Worm (Caenorhabditis elegans): ENCODE results near the gene M02G9.4.

The M02G9.4 gene

DNA sequence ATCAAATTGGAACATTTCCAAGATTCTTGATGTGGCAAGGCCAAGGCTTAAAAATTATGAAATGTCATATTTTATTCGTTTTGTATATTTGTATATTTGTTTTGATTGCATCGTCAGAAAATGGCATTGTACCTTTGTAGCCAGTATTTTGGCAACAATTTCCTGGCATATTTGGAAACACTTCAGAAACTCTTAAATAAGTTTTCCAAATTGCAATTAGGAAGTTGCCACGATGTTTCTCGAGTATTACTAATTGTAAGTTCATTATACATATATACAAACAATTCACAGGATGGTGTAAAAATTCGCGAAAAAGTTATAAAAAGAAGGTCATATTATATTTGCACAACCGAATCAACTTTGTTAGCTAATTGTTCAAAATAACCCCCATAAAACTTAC, 1.9 kb upstream of the M02G9.4 start, which contains the start of gene idpp-8:
Gene idpp-8 (plus strand): TSS at position 301 of the 400 bp plus-strand sequence.
- no peak for TF ChIP-seq tbx-7 (tag; optimal IDR thresholded peaks at IDR 0.05)
- TF ChIP-seq ceh-30 (tag; optimal IDR thresholded peaks at IDR 0.05), result no peak
- TF ChIP-seq pha-2 (tag; optimal IDR thresholded peaks at IDR 0.05), result no peak
- TF ChIP-seq hlh-13 (GFP tag; optimal IDR thresholded peaks at IDR 0.05), result no peak
- no peak for TF ChIP-seq C08G9.2 (tag; optimal IDR thresholded peaks at IDR 0.05)
- no peak for TF ChIP-seq sox-2 (GFP tag; IDR thresholded peaks at IDR 0.05)
- TF ChIP-seq madf-2 (tag; optimal IDR thresholded peaks at IDR 0.05), result no peak
- no peak for TF ChIP-seq tbx-2 (tag; optimal IDR thresholded peaks at IDR 0.05)
- no peak for TF ChIP-seq fkh-6 (tag; optimal IDR thresholded peaks at IDR 0.05)
- TF ChIP-seq F13H6.1 (tag; optimal IDR thresholded peaks at IDR 0.05), result no peak
- no peak for TF ChIP-seq ceh-48 (tag; optimal IDR thresholded peaks at IDR 0.05)
- no peak for TF ChIP-seq fax-1 (tag; optimal IDR thresholded peaks at IDR 0.05)

DNA sequence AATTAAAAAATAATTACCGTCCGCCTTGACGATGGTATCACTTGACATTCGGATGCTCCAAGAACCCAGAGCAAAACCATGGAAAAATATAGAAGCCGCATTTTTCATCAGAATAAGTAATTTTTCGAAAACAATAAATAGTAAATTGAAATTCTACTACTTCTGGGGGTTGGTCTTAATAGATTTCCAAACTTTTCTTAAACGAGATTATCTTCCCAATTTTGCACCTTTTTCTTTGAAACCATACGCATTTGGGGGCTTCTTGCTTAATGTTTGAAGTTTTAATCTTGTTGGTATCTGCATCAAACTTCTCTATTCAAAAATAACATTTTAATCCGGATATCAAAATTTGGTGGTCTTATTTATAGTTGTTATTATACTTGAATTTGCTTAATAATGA, 988 bp upstream of the M02G9.4 start, which contains the start of gene gcy-5:
Gene gcy-5 (minus strand): TSS at position 101 of the 400 bp plus-strand sequence.
- TF ChIP-seq syd-9 (tag; optimal IDR thresholded peaks at IDR 0.05) (no peak), C38D4.7 (GFP tag; optimal IDR thresholded peaks at IDR 0.05) (no peak), C08G9.2 (tag; optimal IDR thresholded peaks at IDR 0.05) (no peak), hlh-13 (GFP tag; optimal IDR thresholded peaks at IDR 0.05) (no peak), hlh-6 (tag; optimal IDR thresholded peaks at IDR 0.05) (no peak), npax-4 (tag; optimal IDR thresholded peaks at IDR 0.05) (no peak), pax-1 (tag; optimal IDR thresholded peaks at IDR 0.05) (no peak), madf-2 (tag; optimal IDR thresholded peaks at IDR 0.05) (no peak), K09A11.1 (tag; optimal IDR thresholded peaks at IDR 0.05; ENCODE audit: insufficient read depth) (no peak), ets-4 (tag; optimal IDR thresholded peaks at IDR 0.05) (no peak), hlh-30 (tag; optimal IDR thresholded peaks at IDR 0.05; ENCODE audit: insufficient read depth) (no peak), nhr-11 (tag; optimal IDR thresholded peaks at IDR 0.05) (no peak), ceh-9 (tag; optimal IDR thresholded peaks at IDR 0.05) (no peak), elt-2 (tag; optimal IDR thresholded peaks at IDR 0.05) (no peak), unc-86 (tag; optimal IDR thresholded peaks at IDR 0.05) (no peak), pha-2 (tag; optimal IDR thresholded peaks at IDR 0.05) (no peak), ceh-6 (GFP tag; optimal IDR thresholded peaks at IDR 0.05) (no peak), sox-4 (tag; optimal IDR thresholded peaks at IDR 0.05) (no peak)

DNA sequence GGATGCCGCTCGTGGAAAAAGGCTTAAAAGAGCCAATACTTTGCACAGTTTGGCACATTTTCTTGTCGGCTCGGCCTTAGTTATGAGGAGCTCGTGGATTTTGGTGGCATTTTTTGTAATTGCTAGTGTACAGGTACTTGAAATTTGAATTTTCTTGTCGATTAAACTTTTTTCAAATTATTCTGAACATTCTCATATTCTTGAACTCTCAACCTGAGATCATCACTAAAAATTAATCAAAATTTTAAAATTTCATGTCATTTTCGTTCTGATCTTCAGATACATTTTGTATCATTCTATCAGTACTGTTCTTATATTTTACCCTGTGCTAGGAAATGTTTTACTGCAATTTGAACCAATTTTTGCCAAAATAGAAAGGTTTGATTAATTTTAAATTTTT, 4.3 kb downstream of the M02G9.4 start, which contains the start of gene idpp-4:
Gene idpp-4 (plus strand): TSS at position 51 of the 400 bp plus-strand sequence.
- TF ChIP-seq hlh-6 (tag; optimal IDR thresholded peaks at IDR 0.05) (no peak), sox-4 (tag; optimal IDR thresholded peaks at IDR 0.05) (no peak), unc-86 (tag; optimal IDR thresholded peaks at IDR 0.05) (no peak), rnt-1 (tag; optimal IDR thresholded peaks at IDR 0.05) (no peak), ceh-31 (tag; optimal IDR thresholded peaks at IDR 0.05) (no peak), zip-5 (tag; optimal IDR thresholded peaks at IDR 0.05) (no peak), pqm-1 (tag; optimal IDR thresholded peaks at IDR 0.05) (no peak)

DNA sequence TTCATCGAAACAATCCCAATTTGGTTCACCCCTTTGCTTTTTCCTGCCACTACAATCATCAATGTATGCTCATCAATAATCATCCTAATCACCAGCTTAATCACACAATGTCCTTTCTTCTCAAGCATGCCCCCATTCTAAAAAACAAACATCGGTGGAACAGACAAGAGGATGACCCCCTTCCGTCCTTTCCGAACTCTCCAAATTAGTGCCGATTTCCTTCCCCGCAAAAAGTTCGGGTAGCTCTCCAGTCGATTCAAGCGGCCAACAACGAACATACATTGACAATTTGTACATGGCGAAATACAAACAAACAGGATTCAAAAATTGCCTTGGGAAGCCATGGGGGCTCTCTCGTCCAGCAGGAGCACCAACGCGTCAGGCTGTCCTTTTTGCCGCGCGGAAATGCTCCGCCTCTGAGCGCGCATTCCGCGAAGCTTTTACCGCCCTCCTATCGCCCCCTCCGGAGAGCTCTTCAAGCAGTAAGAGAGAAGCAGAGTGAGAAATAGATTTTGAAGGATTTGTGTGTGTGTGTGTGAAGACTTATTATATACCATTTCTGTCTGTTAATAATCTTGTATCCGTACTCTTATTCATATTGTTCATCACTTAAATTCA, 8.6 kb downstream of the M02G9.4 start, which contains the start of gene appg-1:
Gene appg-1 (plus strand): TSS at position 427 of the 618 bp plus-strand sequence.
- TF ChIP-seq ceh-45 (GFP tag; IDR thresholded peaks at IDR 0.05) (no peak), dve-1 (tag; optimal IDR thresholded peaks at IDR 0.05) (no peak), F13H6.1 (tag; optimal IDR thresholded peaks at IDR 0.05) (no peak), ahr-1 (tag; optimal IDR thresholded peaks at IDR 0.05) (no peak), elt-2 (tag; optimal IDR thresholded peaks at IDR 0.05) (no peak), ama-1 (optimal IDR thresholded peaks at IDR 0.05) (no peak), pax-1 (tag; optimal IDR thresholded peaks at IDR 0.05) (no peak), madf-2 (tag; optimal IDR thresholded peaks at IDR 0.05) (no peak), ceh-48 (tag; optimal IDR thresholded peaks at IDR 0.05) (no peak), K02D7.2 (tag; optimal IDR thresholded peaks at IDR 0.05) (no peak), Y22D7AL.16 (tag; optimal IDR thresholded peaks at IDR 0.05) (no peak), pqm-1 (tag; optimal IDR thresholded peaks at IDR 0.05) (no peak), pag-3 (tag; optimal IDR thresholded peaks at IDR 0.05; ENCODE audit: borderline replicate concordance) (no peak), hlh-15 (tag; optimal IDR thresholded peaks at IDR 0.05) (no peak), hlh-6 (tag; optimal IDR thresholded peaks at IDR 0.05) (no peak), sdc-2 (tag; optimal IDR thresholded peaks at IDR 0.05) (no peak), lin-11 (tag; optimal IDR thresholded peaks at IDR 0.05) (no peak), unc-42 (tag; optimal IDR thresholded peaks at IDR 0.05) (no peak), C08G9.2 (tag; optimal IDR thresholded peaks at IDR 0.05) (no peak), pat-9 (tag; optimal IDR thresholded peaks at IDR 0.05) (no peak)

All from whole organism, late embryonic.